Worm (Caenorhabditis elegans) whole organism, mixed stage, embryonic: Measurements from ENCODE around the gene ugt-63.

ENCODE experiments used
- ces-1 ChIP-seq: fragments of 150-350 bp; optimal IDR thresholded peaks from 2 replicates; lab custom pipeline; 2014; ENCODE audit warnings: missing biosample characterization, missing genetic modification reagents, missing genetic modification characterization
- elt-3 ChIP-seq: fragments of 150-350 bp; optimal IDR thresholded peaks from 2 replicates; lab custom pipeline; 2014; ENCODE audit warnings: missing biosample characterization, missing genetic modification characterization
- hlh-1 ChIP-seq: fragments of 150-350 bp; optimal IDR thresholded peaks from 2 replicates; lab custom pipeline; 2014; ENCODE audit warnings: missing biosample characterization, missing genetic modification reagents, missing genetic modification characterization
- nhr-12 ChIP-seq: fragments of 150-350 bp; optimal IDR thresholded peaks from 2 replicates; lab custom pipeline; 2014; ENCODE audit warnings: missing biosample characterization, missing genetic modification characterization
- nhr-237 ChIP-seq: fragments of 150-350 bp; optimal IDR thresholded peaks from 2 replicates; lab custom pipeline; 2014; ENCODE audit warnings: missing biosample characterization, missing genetic modification characterization
- nhr-28 ChIP-seq: fragments of 150-350 bp; optimal IDR thresholded peaks from 2 replicates; lab custom pipeline; 2014; ENCODE audit warnings: missing biosample characterization, missing genetic modification characterization
- nhr-76 ChIP-seq: sonication (generic microtip); optimal IDR thresholded peaks from 2 replicates; lab custom pipeline; 2017; ENCODE audit warnings: missing biosample characterization, missing genetic modification characterization
- sem-2 ChIP-seq: fragments of 200-800 bp; sonication (Bioruptor generic); optimal IDR thresholded peaks from 2 replicates; lab custom pipeline; 2018; ENCODE audit warnings: mild to moderate bottlenecking, missing genetic modification characterization, missing compliant biosample characterization
- snpc-4 ChIP-seq: fragments of 150-350 bp; optimal IDR thresholded peaks from 2 replicates; lab custom pipeline; 2014; ENCODE audit warnings: missing biosample characterization, missing genetic modification characterization
- unc-39 ChIP-seq: fragments of 150-350 bp; optimal IDR thresholded peaks from 2 replicates; lab custom pipeline; 2014; ENCODE audit warnings: missing biosample characterization, missing genetic modification characterization
- unc-62 ChIP-seq: fragments of 150-350 bp; optimal IDR thresholded peaks from 2 replicates; lab custom pipeline; 2014; ENCODE audit warnings: missing biosample characterization, missing genetic modification reagents, missing genetic modification characterization
- ztf-11 ChIP-seq: fragments of 150-350 bp; optimal IDR thresholded peaks from 2 replicates; lab custom pipeline; 2014; ENCODE audit warnings: missing biosample characterization, missing genetic modification characterization

DNA sequence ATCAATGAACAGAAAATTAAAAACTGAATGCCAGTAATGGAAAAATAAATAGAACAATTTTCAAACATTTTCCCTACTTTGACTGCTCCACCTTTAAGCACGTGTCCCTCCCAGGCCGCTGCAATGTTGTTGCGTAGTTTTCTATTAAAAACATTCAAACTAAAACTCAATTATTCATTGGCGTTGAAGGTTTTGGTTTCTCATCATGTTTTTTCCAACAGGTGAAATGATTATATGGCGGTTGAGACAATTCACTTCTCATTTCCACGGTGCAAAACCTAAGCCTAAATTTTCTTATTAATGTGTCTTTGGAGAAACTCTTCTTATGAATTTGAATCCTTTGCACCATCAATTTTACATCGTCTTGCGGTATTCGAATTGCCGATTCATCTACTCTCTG, 40.3 kb upstream of the ugt-63 start, which contains the start of gene srh-130:
- TF ChIP-seq nhr-28 (tag; lab: Kevin White, UChicago) (no peak), ces-1 (GFP tag; lab: Kevin White, UChicago) (no peak), sem-2 (GFP tag; lab: Kevin White, UChicago) (no peak), nhr-12 (no peak), ztf-11 (tag; lab: Kevin White, UChicago) (no peak), nhr-237 (tag; lab: Kevin White, UChicago) (no peak), unc-62 (GFP tag; lab: Kevin White, UChicago) (no peak), elt-3 (tag; lab: Kevin White, UChicago) (no peak), nhr-76 (no peak), unc-39 (tag; lab: Kevin White, UChicago) (no peak), hlh-1 (tag; lab: Kevin White, UChicago) (no peak), snpc-4 (tag; lab: Kevin White, UChicago) (no peak)
